Fruit fly (Drosophila melanogaster) whole organism, embryonic: Measurements from ENCODE around the gene Lrr47.

Source experiments
- Atf3 ChIP-seq: fragments of 200-800 bp; sonication (Bioruptor generic); optimal IDR thresholded peaks from 3 replicates; lab custom pipeline; 2016; ENCODE audit warnings: missing biosample characterization, missing genetic modification characterization
- CG10209 ChIP-seq: fragments of 200-800 bp; sonication (Bioruptor generic); optimal IDR thresholded peaks from 3 replicates; lab custom pipeline; 2017; ENCODE audit warnings: missing biosample characterization, mild to moderate bottlenecking, missing genetic modification characterization, missing genetic modification reagents
- CG13123 ChIP-seq: fragments of 200-800 bp; sonication (Bioruptor generic); optimal IDR thresholded peaks from 2 replicates; lab custom pipeline; 2016; ENCODE audit warnings: missing biosample characterization, missing genetic modification characterization
- CG14014 ChIP-seq: fragments of 200-800 bp; sonication (Bioruptor generic); IDR thresholded peaks from 2 replicates; pipeline ENCODE4 v1.3.6; 2022; ENCODE audit warnings: missing biosample characterization, missing genetic modification characterization
- CG14050 ChIP-seq: fragments of 200-800 bp; sonication (Bioruptor generic); IDR thresholded peaks from 3 replicates; pipeline ENCODE4 v1.3.6; 2022; ENCODE audit warnings: missing biosample characterization, missing genetic modification characterization
- CG17385 ChIP-seq: fragments of 200-800 bp; sonication (Bioruptor generic); optimal IDR thresholded peaks from 3 replicates; lab custom pipeline; 2018; ENCODE audit warnings: missing biosample characterization, mild to moderate bottlenecking, missing genetic modification characterization
- CG17612 ChIP-seq: fragments of 200-800 bp; sonication (Bioruptor generic); IDR thresholded peaks from 2 replicates; pipeline ENCODE4 v1.3.6; 2022; ENCODE audit warnings: missing biosample characterization, missing genetic modification characterization
- CG18764 ChIP-seq: fragments of 200-800 bp; sonication (Bioruptor generic); optimal IDR thresholded peaks from 3 replicates; lab custom pipeline; 2016; ENCODE audit warnings: missing biosample characterization, missing genetic modification characterization
- CG2116 ChIP-seq: fragments of 200-800 bp; sonication (Bioruptor generic); optimal IDR thresholded peaks from 3 replicates; lab custom pipeline; 2018; ENCODE audit warnings: missing biosample characterization, mild to moderate bottlenecking, missing genetic modification characterization
- CG2129 ChIP-seq: fragments of 200-800 bp; sonication (Bioruptor generic); IDR thresholded peaks from 2 replicates; pipeline ENCODE4 v1.3.6; 2022; ENCODE audit warnings: missing biosample characterization, missing genetic modification characterization; ENCODE audit not compliant: partially characterized antibody
- CG2712 ChIP-seq: fragments of 200-800 bp; optimal IDR thresholded peaks from 3 replicates; lab custom pipeline; 2019; ENCODE audit warnings: missing biosample characterization, mild to moderate bottlenecking, missing genetic modification characterization, moderate library complexity
- CG31388 ChIP-seq: fragments of 200-800 bp; sonication (Bioruptor generic); optimal IDR thresholded peaks from 2 replicates; lab custom pipeline; 2016; ENCODE audit warnings: missing biosample characterization, missing genetic modification characterization
- CG32772 ChIP-seq: fragments of 200-800 bp; sonication (Bioruptor generic); IDR thresholded peaks from 2 replicates; pipeline ENCODE4 v1.3.6; 2022; ENCODE audit warnings: missing biosample characterization, missing genetic modification characterization
- CG33213 ChIP-seq: fragments of 200-800 bp; sonication (Bioruptor generic); optimal IDR thresholded peaks from 3 replicates; lab custom pipeline; 2016; ENCODE audit warnings: missing biosample characterization, missing genetic modification characterization
- CG3407 ChIP-seq: fragments of 200-800 bp; sonication (Bioruptor generic); optimal IDR thresholded peaks from 2 replicates; lab custom pipeline; 2018; ENCODE audit warnings: missing biosample characterization, mild to moderate bottlenecking, missing genetic modification characterization
- CG3726 ChIP-seq: fragments of 200-800 bp; sonication (Bioruptor generic); IDR thresholded peaks from 3 replicates; pipeline ENCODE4, ENCODE4 v1.3.6; 2022; ENCODE audit warnings: missing biosample characterization, missing genetic modification characterization
- CG4282 ChIP-seq: fragments of 200-800 bp; sonication (Bioruptor generic); optimal IDR thresholded peaks from 2 replicates; lab custom pipeline; 2016; ENCODE audit warnings: missing biosample characterization, missing genetic modification characterization
- CG4404 ChIP-seq: fragments of 200-800 bp; sonication (Bioruptor generic); IDR thresholded peaks from 2 replicates; pipeline ENCODE4 v1.3.6; 2022; ENCODE audit warnings: missing biosample characterization, missing genetic modification characterization
- CG6272 ChIP-seq: fragments of 200-800 bp; sonication (Bioruptor generic); IDR thresholded peaks from 2 replicates; pipeline ENCODE4 v1.3.6; 2022; ENCODE audit warnings: missing biosample characterization, missing genetic modification characterization
- CG6689 ChIP-seq: fragments of 200-800 bp; sonication (Bioruptor generic); IDR thresholded peaks from 2 replicates; pipeline ENCODE4 v1.3.6; 2022; ENCODE audit warnings: missing biosample characterization, missing genetic modification characterization
- CG6765 ChIP-seq: fragments of 200-800 bp; sonication (Bioruptor generic); optimal IDR thresholded peaks from 3 replicates; lab custom pipeline; 2017; ENCODE audit warnings: missing biosample characterization, mild to moderate bottlenecking, missing genetic modification characterization
- CG7839 ChIP-seq: fragments of 200-800 bp; sonication (Bioruptor generic); optimal IDR thresholded peaks from 3 replicates; lab custom pipeline; 2018; ENCODE audit warnings: missing biosample characterization, mild to moderate bottlenecking, missing genetic modification characterization, moderate library complexity
- CG9727 ChIP-seq: fragments of 200-800 bp; sonication (Bioruptor generic); optimal IDR thresholded peaks from 3 replicates; lab custom pipeline; 2017; ENCODE audit warnings: missing biosample characterization, mild to moderate bottlenecking, missing genetic modification characterization
- CG9797 ChIP-seq: fragments of 200-800 bp; sonication (Bioruptor generic); optimal IDR thresholded peaks from 3 replicates; lab custom pipeline; 2018; ENCODE audit warnings: missing biosample characterization, mild to moderate bottlenecking, missing genetic modification characterization
- CG9932 ChIP-seq: fragments of 200-800 bp; sonication (Bioruptor generic); IDR thresholded peaks from 2 replicates; pipeline ENCODE4 v1.3.6; 2022; ENCODE audit warnings: missing biosample characterization, missing genetic modification characterization
- Doc3 ChIP-seq: fragments of 200-800 bp; sonication (Bioruptor generic); IDR thresholded peaks from 3 replicates; pipeline ENCODE4 v1.3.6; 2022; ENCODE audit warnings: missing biosample characterization, missing genetic modification characterization; ENCODE audit not compliant: partially characterized antibody
- H15 ChIP-seq: fragments of 200-800 bp; sonication (Bioruptor generic); IDR thresholded peaks from 3 replicates; pipeline ENCODE4 v1.3.6; 2022; ENCODE audit warnings: missing biosample characterization, missing genetic modification characterization
- H2.0 ChIP-seq: fragments of 200-800 bp; sonication (Bioruptor generic); IDR thresholded peaks from 2 replicates; pipeline ENCODE4 v1.3.6; 2022; ENCODE audit warnings: missing biosample characterization, missing genetic modification characterization
- Mad ChIP-seq: fragments of 200-800 bp; sonication (Bioruptor generic); optimal IDR thresholded peaks from 2 replicates; lab custom pipeline; 2016; ENCODE audit warnings: missing biosample characterization, missing genetic modification characterization
- Six4 ChIP-seq: fragments of 200-800 bp; sonication (Bioruptor generic); optimal IDR thresholded peaks from 2 replicates; lab custom pipeline; 2016; ENCODE audit warnings: missing biosample characterization, missing genetic modification characterization
- Sox102F ChIP-seq: fragments of 200-800 bp; sonication (Bioruptor generic); optimal IDR thresholded peaks from 2 replicates; lab custom pipeline; 2018; ENCODE audit warnings: missing biosample characterization, mild to moderate bottlenecking, missing genetic modification characterization, moderate library complexity
- Tbp ChIP-seq: fragments of >200 bp; optimal IDR thresholded peaks from 2 replicates; lab custom pipeline; 2018; ENCODE audit warnings: missing biosample characterization, missing genetic modification characterization
- Xbp1 ChIP-seq: fragments of 200-800 bp; sonication (Bioruptor generic); optimal IDR thresholded peaks from 3 replicates; lab custom pipeline; 2016; ENCODE audit warnings: missing biosample characterization, mild to moderate bottlenecking, missing genetic modification characterization
- al ChIP-seq: fragments of 200-800 bp; sonication (Bioruptor generic); IDR thresholded peaks from 2 replicates; pipeline ENCODE4 v1.3.6; 2022; ENCODE audit warnings: missing biosample characterization, missing genetic modification characterization
- ase ChIP-seq: fragments of 200-800 bp; sonication (Bioruptor generic); IDR thresholded peaks from 3 replicates; pipeline ENCODE4 v1.3.6; 2022; ENCODE audit warnings: missing biosample characterization, missing genetic modification characterization
- ash1 ChIP-seq: fragments of 200-800 bp; sonication (Bioruptor generic); optimal IDR thresholded peaks from 2 replicates; lab custom pipeline; 2018; ENCODE audit warnings: missing biosample characterization, mild to moderate bottlenecking, missing genetic modification characterization
- ato ChIP-seq: fragments of 200-800 bp; sonication (Bioruptor generic); IDR thresholded peaks from 2 replicates; pipeline ENCODE4 v1.3.6; 2022; ENCODE audit warnings: missing biosample characterization, missing genetic modification characterization; ENCODE audit not compliant: partially characterized antibody
- cg ChIP-seq: fragments of 200-800 bp; sonication (Bioruptor generic); optimal IDR thresholded peaks from 3 replicates; lab custom pipeline; 2019; ENCODE audit warnings: missing biosample characterization, mild to moderate bottlenecking, missing genetic modification characterization, moderate library complexity
- dimm ChIP-seq: fragments of 200-800 bp; sonication (Bioruptor generic); IDR thresholded peaks from 2 replicates; pipeline ENCODE4 v1.3.6; 2022; ENCODE audit warnings: missing biosample characterization, missing genetic modification characterization
- dmrt11E ChIP-seq: fragments of 200-800 bp; sonication (Bioruptor generic); optimal IDR thresholded peaks from 3 replicates; lab custom pipeline; 2018; ENCODE audit warnings: missing biosample characterization, mild to moderate bottlenecking, missing genetic modification characterization, moderate library complexity
- dysf ChIP-seq: fragments of 200-800 bp; sonication (Bioruptor generic); IDR thresholded peaks from 3 replicates; pipeline ENCODE4 v1.3.6; 2022; ENCODE audit warnings: missing biosample characterization, missing genetic modification characterization
- esg ChIP-seq: fragments of 200-800 bp; sonication (Bioruptor generic); conservative IDR thresholded peaks from 2 replicates; pipeline ENCODE4 v1.3.6; 2022; ENCODE audit warnings: missing biosample characterization, missing genetic modification characterization
- fd3F ChIP-seq: fragments of 200-800 bp; sonication (Bioruptor generic); optimal IDR thresholded peaks from 2 replicates; lab custom pipeline; 2018; ENCODE audit warnings: missing biosample characterization, mild to moderate bottlenecking, missing genetic modification characterization, moderate library complexity
- kah ChIP-seq: fragments of 200-800 bp; sonication (Bioruptor generic); optimal IDR thresholded peaks from 2 replicates; lab custom pipeline; 2018; ENCODE audit warnings: missing biosample characterization, mild to moderate bottlenecking, missing genetic modification characterization
- lbe ChIP-seq: fragments of 200-800 bp; sonication (Bioruptor generic); optimal IDR thresholded peaks from 2 replicates; lab custom pipeline; 2016; ENCODE audit warnings: missing biosample characterization, mild to moderate bottlenecking, missing genetic modification characterization
- oc ChIP-seq: fragments of 200-800 bp; sonication (Bioruptor generic); optimal IDR thresholded peaks from 2 replicates; lab custom pipeline; 2018; ENCODE audit warnings: missing biosample characterization, mild to moderate bottlenecking, missing genetic modification characterization, moderate library complexity
- pfk ChIP-seq: fragments of 200-800 bp; sonication (Bioruptor generic); optimal IDR thresholded peaks from 2 replicates; lab custom pipeline; 2018; ENCODE audit warnings: missing biosample characterization, mild to moderate bottlenecking, missing genetic modification characterization, moderate library complexity
- salm ChIP-seq: fragments of 200-800 bp; sonication (Bioruptor generic); optimal IDR thresholded peaks from 2 replicates; lab custom pipeline; 2018; ENCODE audit warnings: missing biosample characterization, mild to moderate bottlenecking, missing genetic modification characterization
- sug ChIP-seq: fragments of 200-800 bp; optimal IDR thresholded peaks from 2 replicates; lab custom pipeline; 2019; ENCODE audit warnings: missing biosample characterization, mild to moderate bottlenecking, missing genetic modification characterization, moderate library complexity
- tll ChIP-seq, 2 experiments: fragments of 200-800 bp in 1 of 2; fragments of >200 bp in 1 of 2; sonication (Bioruptor generic) in 1 of 2; optimal IDR thresholded peaks; 2 replicates each; lab custom pipeline; 2017 to 2019; ENCODE audit warnings: missing biosample characterization in 2 of 2, missing genetic modification characterization in 2 of 2, mild to moderate bottlenecking in 1 of 2, moderate library complexity in 1 of 2

Gene Lrr47

DNA sequence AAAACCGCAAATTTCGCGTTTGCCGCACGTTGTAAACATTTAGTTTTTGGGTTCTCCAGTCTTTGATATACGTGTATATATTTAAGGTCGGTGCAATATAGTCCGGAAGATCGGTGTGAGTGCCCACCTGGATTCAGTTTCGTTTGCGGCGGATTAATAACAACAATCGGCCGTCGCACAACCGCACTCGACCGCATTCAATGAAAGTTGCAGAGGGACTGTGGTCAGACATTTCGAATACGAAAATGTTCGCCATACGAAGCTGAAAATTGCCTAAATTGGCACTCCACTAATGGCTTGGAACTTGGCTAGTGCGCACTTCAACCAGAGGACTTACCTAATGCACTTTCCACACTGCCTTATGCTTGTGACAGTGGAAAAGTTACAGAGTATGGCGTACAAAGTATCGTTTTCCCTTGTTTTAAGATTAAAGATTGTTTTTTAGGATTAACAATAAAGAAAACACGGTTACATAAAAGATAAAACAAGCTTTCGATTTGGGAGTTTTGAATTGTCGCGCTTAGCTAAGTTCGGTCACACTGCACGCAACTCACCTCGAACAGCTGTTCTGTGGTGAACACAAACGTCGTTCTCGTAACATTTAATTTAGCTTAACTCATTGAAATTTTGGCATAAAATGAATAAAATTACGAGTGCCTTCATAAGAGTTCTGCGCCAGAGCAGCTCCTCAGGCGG is 10.4 kb upstream of the Lrr47 start, which contains the start of the genes Myo31DF and CG6094 (continued):
- no peak for TF ChIP-seq CG17612 (GFP tag; lab: Robert Waterston, UW)
- TF ChIP-seq CG13123 (GFP tag; lab: Kevin White, UChicago) = no peak
- TF ChIP-seq CG2712 (tag; lab: Kevin White, UChicago) = peak; percentile 41
- no peak for TF ChIP-seq CG6272 (GFP tag; lab: Robert Waterston, UW)
- 0 out of 2 replicates have a peak, but pooled peaks have one; percentile 26 for TF ChIP-seq CG14014 (GFP tag; lab: Robert Waterston, UW)
- TF ChIP-seq CG9932 (GFP tag; lab: Robert Waterston, UW) = peak; percentile 55
- TF ChIP-seq CG2129 = no peak
- TF ChIP-seq CG9797 = peak; percentile 99
- TF ChIP-seq ato = peak; percentile 64; the same call in 1 of the 2 replicates
- no peak for TF ChIP-seq CG3407 (GFP tag; lab: Kevin White, UChicago)
- TF ChIP-seq CG32772 = no peak
- TF ChIP-seq CG18764 = no peak
- peak; percentile 0 for TF ChIP-seq oc (tag; lab: Kevin White, UChicago)
- no peak for TF ChIP-seq dmrt11E (tag; lab: Kevin White, UChicago)
- no peak for TF ChIP-seq CG3726 (GFP tag; lab: Robert Waterston, UW)
- TF ChIP-seq ase (GFP tag; lab: Robert Waterston, UW) = peak; percentile 40; the same call in 1 of the 3 replicates
- TF ChIP-seq CG7839 (tag; lab: Kevin White, UChicago) = peak; percentile 8
- peak; percentile 60 for TF ChIP-seq CG33213
- TF ChIP-seq CG6689 (GFP tag; lab: Robert Waterston, UW) = no peak
- no peak for TF ChIP-seq CG10209 (GFP tag; lab: Kevin White, UChicago)
- TF ChIP-seq CG4404 (GFP tag; lab: Robert Waterston, UW) = no peak
- no peak for TF ChIP-seq CG4282 (GFP tag; lab: Kevin White, UChicago)
- peak; percentile 47 for TF ChIP-seq CG6765 (GFP tag; lab: Kevin White, UChicago)
- peak; percentile 40 to 44 for TF ChIP-seq tll (GFP tag; optimal IDR thresholded peaks at IDR 0.05; lab: Kevin White, UChicago)
- no peak for TF ChIP-seq cg (GFP tag; lab: Kevin White, UChicago)
- no peak for TF ChIP-seq H15 (GFP tag; lab: Robert Waterston, UW)
- TF ChIP-seq Mad = peak; percentile 46
- TF ChIP-seq Xbp1 = peak; percentile 26
- peak; percentile 1 for TF ChIP-seq salm (tag; lab: Kevin White, UChicago)
- 0 out of 2 replicates have a peak, but pooled peaks have one; percentile 4 for TF ChIP-seq al (GFP tag; lab: Robert Waterston, UW)
- 0 out of 3 replicates have a peak, but pooled peaks have one; percentile 28 for TF ChIP-seq dysf (GFP tag; lab: Robert Waterston, UW)
- peak; percentile 16 for TF ChIP-seq Tbp (GFP tag; lab: Kevin White, UChicago)
- TF ChIP-seq sug = peak; percentile 61
- TF ChIP-seq CG17385 (GFP tag; lab: Kevin White, UChicago) = peak; percentile 58
- TF ChIP-seq fd3F (GFP tag; lab: Kevin White, UChicago) = no peak
- TF ChIP-seq ash1 (GFP tag; lab: Kevin White, UChicago) = peak; percentile 20
- TF ChIP-seq dimm (GFP tag; lab: Robert Waterston, UW) = no peak
- TF ChIP-seq pfk = no peak
- no peak for TF ChIP-seq CG14050 (GFP tag; lab: Robert Waterston, UW)
- no peak for TF ChIP-seq Six4
- TF ChIP-seq H2.0 (GFP tag; lab: Robert Waterston, UW) = no peak
- peak; percentile 74 for TF ChIP-seq CG2116 (GFP tag; lab: Kevin White, UChicago)
- TF ChIP-seq kah = peak; percentile 36
- TF ChIP-seq Atf3 = no peak
- no peak for TF ChIP-seq lbe (GFP tag; lab: Kevin White, UChicago)
- TF ChIP-seq CG9727 (GFP tag; lab: Kevin White, UChicago) = peak; percentile 33
- no peak for TF ChIP-seq Doc3 (GFP tag; lab: Robert Waterston, UW)
- no peak for TF ChIP-seq CG31388 (GFP tag; lab: Kevin White, UChicago)
- no peak for TF ChIP-seq Sox102F (GFP tag; lab: Kevin White, UChicago)
- no peak for TF ChIP-seq esg
